Worm (Caenorhabditis elegans) whole organism, late embryonic: Measurements from ENCODE around the gene dct-15.
A peak's percentile ranks its signal among the peaks of the same experiment; 100 is the strongest.

Experiments
- C08G9.2 ChIP-seq: sonication (generic microtip); optimal IDR thresholded peaks from 2 replicates; lab custom pipeline; 2016; ENCODE audit warnings: mild to moderate bottlenecking, missing genetic modification characterization, moderate library complexity, missing compliant biosample characterization
- F13H6.1 ChIP-seq: sonication (generic microtip); optimal IDR thresholded peaks from 2 replicates; lab custom pipeline; 2016; ENCODE audit warnings: missing genetic modification characterization, missing compliant biosample characterization
- K09A11.1 ChIP-seq: sonication (generic microtip); optimal IDR thresholded peaks from 2 replicates; lab custom pipeline; 2017; ENCODE audit warnings: antibody characterized with exemption, mild to moderate bottlenecking, missing genetic modification characterization, missing compliant biosample characterization; ENCODE audit not compliant: insufficient read depth
- Y22D7AL.16 ChIP-seq: sonication (generic microtip); optimal IDR thresholded peaks from 2 replicates; lab custom pipeline; 2016; ENCODE audit warnings: missing genetic modification characterization, missing compliant biosample characterization
- ahr-1 ChIP-seq: sonication (generic microtip); optimal IDR thresholded peaks from 2 replicates; lab custom pipeline; 2016; ENCODE audit warnings: missing genetic modification characterization, missing compliant biosample characterization
- ama-1 ChIP-seq: fragments of 150-350 bp; optimal IDR thresholded peaks from 2 replicates; lab custom pipeline; 2014
- ceh-18 ChIP-seq: sonication (generic microtip); optimal IDR thresholded peaks from 2 replicates; lab custom pipeline; 2016; ENCODE audit warnings: missing genetic modification characterization, missing compliant biosample characterization
- ceh-19 ChIP-seq: fragments of 200-800 bp; sonication (Bioruptor generic); optimal IDR thresholded peaks from 2 replicates; lab custom pipeline; 2018; ENCODE audit warnings: mild to moderate bottlenecking, missing genetic modification characterization, missing compliant biosample characterization
- ceh-2 ChIP-seq: sonication (generic microtip); optimal IDR thresholded peaks from 2 replicates; lab custom pipeline; 2016; ENCODE audit warnings: missing genotype, missing genetic modification characterization, missing compliant biosample characterization
- ceh-22 ChIP-seq: sonication (generic microtip); optimal IDR thresholded peaks from 2 replicates; lab custom pipeline; 2017; ENCODE audit warnings: missing biosample characterization, missing genetic modification characterization
- ceh-30 ChIP-seq: fragments of 150-350 bp; optimal IDR thresholded peaks from 2 replicates; lab custom pipeline; 2014; ENCODE audit warnings: missing biosample characterization, missing genetic modification characterization
- ceh-31 ChIP-seq: sonication (generic microtip); optimal IDR thresholded peaks from 2 replicates; lab custom pipeline; 2016; ENCODE audit warnings: missing genetic modification characterization, missing compliant biosample characterization
- ceh-34 ChIP-seq: sonication (generic microtip); optimal IDR thresholded peaks from 2 replicates; lab custom pipeline; 2016; ENCODE audit warnings: mild to moderate bottlenecking, missing genetic modification characterization, missing compliant biosample characterization
- ceh-9 ChIP-seq: sonication (generic microtip); optimal IDR thresholded peaks from 2 replicates; lab custom pipeline; 2016; ENCODE audit warnings: mild to moderate bottlenecking, missing genetic modification characterization, inconsistent platforms, missing compliant biosample characterization
- che-1 ChIP-seq: sonication (generic microtip); optimal IDR thresholded peaks from 2 replicates; lab custom pipeline; 2016; ENCODE audit warnings: mild to moderate bottlenecking, missing genetic modification characterization, missing compliant biosample characterization
- elt-2 ChIP-seq: sonication (generic microtip); optimal IDR thresholded peaks from 2 replicates; lab custom pipeline; 2016; ENCODE audit warnings: missing genetic modification reagents, missing genetic modification characterization, missing compliant biosample characterization
- ets-4 ChIP-seq: sonication (generic microtip); optimal IDR thresholded peaks from 2 replicates; lab custom pipeline; 2016; ENCODE audit warnings: missing genetic modification characterization, missing compliant biosample characterization
- eyg-1 ChIP-seq: sonication (generic microtip); optimal IDR thresholded peaks from 2 replicates; lab custom pipeline; 2016; ENCODE audit warnings: missing genotype, missing genetic modification characterization, missing compliant biosample characterization
- fax-1 ChIP-seq: sonication (generic microtip); optimal IDR thresholded peaks from 2 replicates; lab custom pipeline; 2016; ENCODE audit warnings: missing genotype, missing genetic modification characterization, missing compliant biosample characterization
- gmeb-2 ChIP-seq: sonication (generic microtip); optimal IDR thresholded peaks from 2 replicates; lab custom pipeline; 2016; ENCODE audit warnings: missing genetic modification characterization, inconsistent platforms, missing compliant biosample characterization
- hlh-13 ChIP-seq: fragments of 200-800 bp; sonication (Bioruptor generic); optimal IDR thresholded peaks from 2 replicates; lab custom pipeline; 2018; ENCODE audit warnings: mild to moderate bottlenecking, missing genetic modification characterization, missing compliant biosample characterization
- hlh-15 ChIP-seq: sonication (generic microtip); optimal IDR thresholded peaks from 2 replicates; lab custom pipeline; 2016; ENCODE audit warnings: missing genetic modification characterization, missing compliant biosample characterization
- hlh-30 ChIP-seq: sonication (generic microtip); optimal IDR thresholded peaks from 2 replicates; lab custom pipeline; 2017; ENCODE audit warnings: antibody characterized with exemption, missing genetic modification characterization, missing compliant biosample characterization; ENCODE audit not compliant: insufficient read depth
- hlh-6 ChIP-seq: sonication (generic microtip); optimal IDR thresholded peaks from 2 replicates; lab custom pipeline; 2016; ENCODE audit warnings: missing genotype, missing genetic modification characterization, missing compliant biosample characterization
- hlh-8 ChIP-seq: sonication (generic microtip); optimal IDR thresholded peaks from 2 replicates; lab custom pipeline; 2016; ENCODE audit warnings: missing genotype, missing genetic modification characterization, missing compliant biosample characterization
- madf-2 ChIP-seq: sonication (generic microtip); optimal IDR thresholded peaks from 2 replicates; lab custom pipeline; 2017; ENCODE audit warnings: missing genetic modification characterization, missing compliant biosample characterization
- mec-3 ChIP-seq: sonication (generic microtip); optimal IDR thresholded peaks from 2 replicates; lab custom pipeline; 2016; ENCODE audit warnings: borderline replicate concordance, missing genetic modification characterization, missing compliant biosample characterization
- nfya-1 ChIP-seq: sonication (generic microtip); optimal IDR thresholded peaks from 2 replicates; lab custom pipeline; 2017; ENCODE audit warnings: missing genetic modification characterization, mild to moderate bottlenecking, missing compliant biosample characterization, antibody characterized with exemption, moderate library complexity
- pat-9 ChIP-seq: fragments of 200-800 bp; sonication (Bioruptor generic); optimal IDR thresholded peaks from 2 replicates; lab custom pipeline; 2018; ENCODE audit warnings: mild to moderate bottlenecking, missing genetic modification characterization, moderate library complexity, missing compliant biosample characterization
- pqm-1 ChIP-seq: sonication (generic microtip); optimal IDR thresholded peaks from 2 replicates; lab custom pipeline; 2016; ENCODE audit warnings: missing genetic modification characterization, missing compliant biosample characterization
- ref-2 ChIP-seq: sonication (generic microtip); optimal IDR thresholded peaks from 2 replicates; lab custom pipeline; 2016; ENCODE audit warnings: missing genetic modification characterization, missing compliant biosample characterization
- rnt-1 ChIP-seq: sonication (generic microtip); optimal IDR thresholded peaks from 2 replicates; lab custom pipeline; 2016; ENCODE audit warnings: missing genetic modification characterization, missing compliant biosample characterization
- sdc-2 ChIP-seq: sonication (generic microtip); optimal IDR thresholded peaks from 2 replicates; lab custom pipeline; 2016; ENCODE audit warnings: missing genotype, missing genetic modification characterization, missing compliant biosample characterization
- syd-9 ChIP-seq: sonication (generic microtip); optimal IDR thresholded peaks from 2 replicates; lab custom pipeline; 2016; ENCODE audit warnings: mild to moderate bottlenecking, missing genetic modification characterization, moderate library complexity, missing compliant biosample characterization
- tbx-2 ChIP-seq: sonication (generic microtip); optimal IDR thresholded peaks from 2 replicates; lab custom pipeline; 2016; ENCODE audit warnings: missing genetic modification characterization, missing compliant biosample characterization
- tbx-7 ChIP-seq: sonication (generic microtip); optimal IDR thresholded peaks from 2 replicates; lab custom pipeline; 2016; ENCODE audit warnings: missing genotype, missing genetic modification characterization, missing compliant biosample characterization
- ttx-3 ChIP-seq: sonication (generic microtip); optimal IDR thresholded peaks from 2 replicates; lab custom pipeline; 2016; ENCODE audit warnings: missing genetic modification reagents, missing genetic modification characterization, missing compliant biosample characterization
- unc-3 ChIP-seq, 2 experiments: fragments of 200-800 bp in 1 of 2; sonication (Bioruptor generic) in 1 of 2; sonication (generic microtip) in 1 of 2; conservative IDR thresholded peaks in 1 of 2; optimal IDR thresholded peaks in 1 of 2; 2 replicates each; pipeline versions ENCODE4 v1.3.6 to Lab custom; 2016 to 2022; ENCODE audit warnings: missing compliant biosample characterization in 2 of 2, missing genetic modification characterization in 2 of 2, missing genetic modification reagents in 1 of 2
- unc-55 ChIP-seq: sonication (generic microtip); optimal IDR thresholded peaks from 2 replicates; lab custom pipeline; 2017; ENCODE audit warnings: missing biosample characterization, missing genetic modification reagents, missing genetic modification characterization
- unc-86 ChIP-seq: sonication (generic microtip); optimal IDR thresholded peaks from 2 replicates; lab custom pipeline; 2016; ENCODE audit warnings: missing genetic modification characterization, missing compliant biosample characterization
- zip-5 ChIP-seq: sonication (generic microtip); optimal IDR thresholded peaks from 2 replicates; lab custom pipeline; 2016; ENCODE audit warnings: missing genetic modification characterization, missing compliant biosample characterization
- ztf-16 ChIP-seq: sonication (generic microtip); optimal IDR thresholded peaks from 2 replicates; lab custom pipeline; 2017; ENCODE audit warnings: missing genetic modification characterization, missing compliant biosample characterization

dct-15 gene

DNA sequence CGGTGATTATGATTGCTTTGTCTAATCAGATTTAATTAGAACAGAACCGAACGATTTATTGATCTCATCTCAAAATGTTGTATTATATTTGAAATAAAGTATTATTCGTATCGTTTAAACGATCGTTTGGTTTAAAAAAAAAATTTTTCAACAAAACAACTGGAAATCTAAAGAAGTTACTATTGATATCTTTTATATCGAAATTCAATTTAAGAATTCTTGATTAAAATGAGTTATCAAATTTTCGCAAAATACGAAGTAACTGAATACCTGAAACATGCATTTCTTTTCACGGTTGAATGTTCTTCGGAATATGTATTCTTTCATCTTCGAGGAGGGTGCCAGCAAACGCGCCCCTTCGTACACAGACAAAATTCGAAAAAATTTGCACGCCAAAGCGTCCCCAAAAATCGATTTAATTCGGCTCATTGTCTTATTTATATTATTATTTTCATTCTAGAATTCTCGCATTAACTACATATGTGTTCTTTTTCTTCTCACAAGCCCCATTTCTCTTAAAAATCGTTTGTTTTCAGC is 47.5 kb upstream of the dct-15 start, which contains the start of gene npp-1 (continued):
- TF ChIP-seq ceh-22 (tag; lab: Kevin White, UChicago) = no peak
- peak; percentile 59 for TF ChIP-seq tbx-2 (tag; lab: Kevin White, UChicago)
- TF ChIP-seq Y22D7AL.16 (tag; lab: Kevin White, UChicago) = no peak
- peak; percentile 81 for TF ChIP-seq ceh-31 (tag; lab: Kevin White, UChicago)
- TF ChIP-seq unc-55 (GFP tag; lab: Kevin White, UChicago) = no peak
- no peak for TF ChIP-seq ceh-34 (tag; lab: Kevin White, UChicago)
- peak; percentile 14 for TF ChIP-seq nfya-1 (tag; lab: Kevin White, UChicago)
- TF ChIP-seq ttx-3 = no peak
- TF ChIP-seq pqm-1 = no peak
- TF ChIP-seq ets-4 (tag; lab: Kevin White, UChicago) = peak; percentile 12
- peak; percentile 29 for TF ChIP-seq zip-5 (tag; lab: Kevin White, UChicago)
- no peak for TF ChIP-seq che-1 (tag; lab: Kevin White, UChicago)
- TF ChIP-seq K09A11.1 (tag; lab: Kevin White, UChicago) = no peak
- no peak for TF ChIP-seq hlh-30 (tag; lab: Kevin White, UChicago)
- no peak for TF ChIP-seq sdc-2
- no peak for TF ChIP-seq ztf-16 (tag; lab: Kevin White, UChicago)
- no peak for TF ChIP-seq hlh-6 (tag; lab: Kevin White, UChicago)
- no peak for TF ChIP-seq pat-9
- TF ChIP-seq rnt-1 (tag; lab: Kevin White, UChicago) = no peak
- no peak for TF ChIP-seq syd-9 (tag; lab: Kevin White, UChicago)
- TF ChIP-seq mec-3 = no peak
- no peak for TF ChIP-seq ahr-1 (tag; lab: Kevin White, UChicago)
- TF ChIP-seq ceh-30 (tag; lab: Kevin White, UChicago) = no peak
- no peak for TF ChIP-seq hlh-15 (tag; lab: Kevin White, UChicago)
- TF ChIP-seq fax-1 (tag; lab: Kevin White, UChicago) = peak; percentile 16
- TF ChIP-seq ceh-18 = no peak
- TF ChIP-seq madf-2 = no peak
- TF ChIP-seq C08G9.2 (tag; lab: Kevin White, UChicago) = peak; percentile 12
- TF ChIP-seq ceh-9 (tag; lab: Kevin White, UChicago) = no peak
- TF ChIP-seq eyg-1 (tag; lab: Kevin White, UChicago) = no peak
- TF ChIP-seq hlh-8 = peak; percentile 25
- TF ChIP-seq hlh-13 (GFP tag; lab: Kevin White, UChicago) = no peak
- no peak for TF ChIP-seq tbx-7 (tag; lab: Kevin White, UChicago)
- TF ChIP-seq unc-3 (GFP tag; conservative IDR thresholded peaks at IDR 0.05; lab: Robert Waterston, UW) = no peak
- no peak for TF ChIP-seq unc-3 (tag; optimal IDR thresholded peaks at IDR 0.05; lab: Kevin White, UChicago)
- no peak for TF ChIP-seq ama-1 (lab: Kevin White, UChicago)
- no peak for TF ChIP-seq unc-86 (tag; lab: Kevin White, UChicago)
- TF ChIP-seq ref-2 = peak; percentile 21

ce11 chrIV:9855712-9856111 is 45.2 kb upstream of the dct-15 start, which contains the start of gene K07F5.12:
K07F5.12 (plus strand) TSS chrIV:9856012.
- TF ChIP-seq F13H6.1 (tag; lab: Kevin White, UChicago) (no peak), K09A11.1 (tag; lab: Kevin White, UChicago) (no peak), ceh-2 (tag; lab: Kevin White, UChicago) (no peak), tbx-2 (tag; lab: Kevin White, UChicago) (no peak), hlh-6 (tag; lab: Kevin White, UChicago) (no peak), ref-2 (no peak)

DNA sequence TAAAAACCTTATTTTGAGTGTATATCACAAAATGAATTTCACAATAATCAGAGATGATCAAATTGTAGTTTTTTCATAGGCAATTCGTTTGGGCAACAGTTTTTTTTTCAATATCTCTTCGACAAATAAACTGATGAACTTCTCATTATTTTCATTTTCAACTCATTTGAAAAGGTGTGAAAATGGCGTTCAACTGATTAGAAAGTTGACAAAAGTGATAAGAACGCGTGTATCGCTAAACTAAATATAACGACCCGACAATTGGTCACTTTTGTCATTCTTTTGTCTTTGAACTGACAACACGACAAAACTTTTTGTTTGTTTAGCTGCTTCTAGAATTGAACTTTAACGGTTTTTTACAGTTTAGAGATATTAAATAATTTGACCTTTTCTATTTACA is 44.4 kb upstream of the dct-15 start:
- TF ChIP-seq elt-2 (tag; lab: Kevin White, UChicago) (peak; percentile 51), gmeb-2 (tag; lab: Kevin White, UChicago) (no peak), ceh-19 (no peak)
